Worm (Caenorhabditis elegans) whole organism, L1 larva: ENCODE data around the gene srj-57.

Source experiments
- C16A3.4 ChIP-seq: fragments of 150-350 bp; optimal IDR thresholded peaks from 2 replicates; lab custom pipeline; 2014; ENCODE audit warnings: missing biosample characterization, missing genetic modification characterization
- aha-1 ChIP-seq: fragments of 150-350 bp; optimal IDR thresholded peaks from 2 replicates; lab custom pipeline; 2014; ENCODE audit warnings: missing biosample characterization, missing genetic modification characterization
- alr-1 ChIP-seq: fragments of 200-800 bp; sonication (Bioruptor generic); optimal IDR thresholded peaks from 2 replicates; lab custom pipeline; 2018; ENCODE audit warnings: borderline replicate concordance, mild to moderate bottlenecking, missing genetic modification characterization, missing compliant biosample characterization
- aly-2 ChIP-seq: fragments of 150-350 bp; optimal IDR thresholded peaks from 2 replicates; lab custom pipeline; 2014; ENCODE audit warnings: missing biosample characterization, missing genetic modification characterization
- ceh-8 ChIP-seq: fragments of 200-800 bp; sonication (Bioruptor generic); optimal IDR thresholded peaks from 2 replicates; lab custom pipeline; 2018; ENCODE audit warnings: mild to moderate bottlenecking, missing genetic modification characterization, moderate library complexity, missing compliant biosample characterization
- ceh-88 ChIP-seq: fragments of 200-800 bp; sonication (Bioruptor generic); IDR thresholded peaks from 2 replicates; pipeline ENCODE4 v1.3.6; 2022; ENCODE audit warnings: missing genetic modification characterization, missing compliant biosample characterization
- dpl-1 ChIP-seq, 3 experiments: fragments of 150-350 bp in 2 of 3; sonication (generic microtip) in 1 of 3; optimal IDR thresholded peaks; 2 replicates each; lab custom pipeline; 2014 to 2017; ENCODE audit warnings: missing biosample characterization in 3 of 3, missing genetic modification characterization in 3 of 3, missing genetic modification reagents in 3 of 3
- efl-1 ChIP-seq, 4 experiments: fragments of 150-350 bp; optimal IDR thresholded peaks in 3 of 4; peaks in 1 of 4; 1 replicate in 1 of 4; 2 replicates in 3 of 4; lab custom pipeline; 2014; ENCODE audit warnings: missing biosample characterization in 2 of 4, missing genetic modification characterization in 2 of 4, missing genetic modification reagents in 2 of 4
- egl-27 ChIP-seq, 2 experiments: fragments of 150-350 bp in 1 of 2; sonication (generic microtip); optimal IDR thresholded peaks; 3 replicates each; lab custom pipeline; 2017 to 2018; ENCODE audit warnings: missing biosample characterization in 2 of 2, missing genetic modification characterization in 2 of 2, missing genetic modification reagents in 2 of 2
- elt-2 ChIP-seq: sonication (generic microtip); optimal IDR thresholded peaks from 2 replicates; lab custom pipeline; 2016; ENCODE audit warnings: missing genetic modification characterization, mild to moderate bottlenecking, inconsistent platforms, missing compliant biosample characterization, missing genetic modification reagents
- irx-1 ChIP-seq: sonication (generic microtip); optimal IDR thresholded peaks from 2 replicates; lab custom pipeline; 2016; ENCODE audit warnings: missing genetic modification characterization, missing compliant biosample characterization
- isw-1 ChIP-seq: fragments of 200-800 bp; sonication (Bioruptor generic); IDR thresholded peaks from 2 replicates; pipeline ENCODE4 v1.3.6; 2022; ENCODE audit warnings: missing genetic modification characterization, missing compliant biosample characterization
- lin-15B ChIP-seq: fragments of 150-350 bp; sonication (generic microtip); optimal IDR thresholded peaks from 3 replicates; lab custom pipeline; 2014; ENCODE audit warnings: missing biosample characterization, missing genetic modification characterization
- lin-35 ChIP-seq, 2 experiments: fragments of 150-350 bp; optimal IDR thresholded peaks; 2 replicates each; lab custom pipeline; 2014; ENCODE audit warnings: missing biosample characterization in 2 of 2, missing genetic modification characterization in 2 of 2, missing genetic modification reagents in 2 of 2
- lsy-2 ChIP-seq, 2 experiments: fragments of 150-350 bp; optimal IDR thresholded peaks; 2 replicates each; lab custom pipeline; 2014; ENCODE audit warnings: missing biosample characterization in 2 of 2, missing genetic modification characterization in 2 of 2
- nhr-19 ChIP-seq: fragments of 200-800 bp; sonication (Bioruptor generic); conservative IDR thresholded peaks from 2 replicates; pipeline ENCODE4 v1.3.6; 2022; ENCODE audit warnings: missing genetic modification characterization, missing compliant biosample characterization
- nhr-237 ChIP-seq: fragments of 150-350 bp; optimal IDR thresholded peaks from 2 replicates; lab custom pipeline; 2014; ENCODE audit warnings: missing biosample characterization, missing genetic modification characterization
- nhr-28 ChIP-seq: fragments of 150-350 bp; optimal IDR thresholded peaks from 2 replicates; lab custom pipeline; 2014; ENCODE audit warnings: missing biosample characterization, missing genetic modification characterization
- nhr-71 ChIP-seq: sonication (generic microtip); optimal IDR thresholded peaks from 2 replicates; lab custom pipeline; 2016; ENCODE audit warnings: mild to moderate bottlenecking, missing genetic modification characterization, moderate library complexity, missing compliant biosample characterization
- nhr-76 ChIP-seq: sonication (generic microtip); optimal IDR thresholded peaks from 2 replicates; lab custom pipeline; 2017; ENCODE audit warnings: missing biosample characterization, missing genetic modification characterization
- nhr-84 ChIP-seq: sonication (generic microtip); optimal IDR thresholded peaks from 2 replicates; lab custom pipeline; 2017; ENCODE audit warnings: missing biosample characterization, missing genetic modification characterization
- rnt-1 ChIP-seq: sonication (generic microtip); optimal IDR thresholded peaks from 2 replicates; lab custom pipeline; 2016; ENCODE audit warnings: mild to moderate bottlenecking, missing genetic modification characterization, moderate library complexity, missing compliant biosample characterization
- snpc-4 ChIP-seq: fragments of 150-350 bp; optimal IDR thresholded peaks from 2 replicates; lab custom pipeline; 2014; ENCODE audit warnings: missing biosample characterization, missing genetic modification characterization
- snu-23 ChIP-seq: sonication (generic microtip); optimal IDR thresholded peaks from 2 replicates; lab custom pipeline; 2016; ENCODE audit warnings: missing genetic modification characterization, missing compliant biosample characterization
- sup-37 ChIP-seq: fragments of 200-800 bp; sonication (Bioruptor generic); optimal IDR thresholded peaks from 2 replicates; lab custom pipeline; 2018; ENCODE audit warnings: mild to moderate bottlenecking, missing genetic modification characterization, missing compliant biosample characterization
- swsn-7 ChIP-seq: sonication (generic microtip); optimal IDR thresholded peaks from 2 replicates; lab custom pipeline; 2016; ENCODE audit warnings: missing genetic modification characterization, missing compliant biosample characterization
- tbx-2 ChIP-seq: sonication (generic microtip); optimal IDR thresholded peaks from 2 replicates; lab custom pipeline; 2016; ENCODE audit warnings: missing genetic modification characterization, missing compliant biosample characterization
- tlp-1 ChIP-seq: fragments of 150-350 bp; optimal IDR thresholded peaks from 2 replicates; lab custom pipeline; 2014; ENCODE audit warnings: missing biosample characterization, missing genetic modification characterization
- unc-130 ChIP-seq: fragments of 150-350 bp; optimal IDR thresholded peaks from 2 replicates; lab custom pipeline; 2017; ENCODE audit warnings: missing biosample characterization, missing genetic modification characterization, inconsistent platforms
- unc-30 ChIP-seq: sonication (generic microtip); optimal IDR thresholded peaks from 2 replicates; lab custom pipeline; 2017; ENCODE audit warnings: missing biosample characterization, missing genetic modification characterization
- zag-1 ChIP-seq: fragments of 150-350 bp; optimal IDR thresholded peaks from 2 replicates; lab custom pipeline; 2014; ENCODE audit warnings: missing biosample characterization, missing genetic modification characterization
- ztf-11 ChIP-seq, 2 experiments: sonication (generic microtip); optimal IDR thresholded peaks; 2 replicates each; lab custom pipeline; 2016 to 2017; ENCODE audit warnings: missing genetic modification characterization in 2 of 2, missing biosample characterization in 1 of 2, missing compliant biosample characterization in 1 of 2
- ztf-4 ChIP-seq: fragments of 150-350 bp; optimal IDR thresholded peaks from 2 replicates; lab custom pipeline; 2014; ENCODE audit warnings: missing biosample characterization, missing genetic modification characterization

Gene srj-57

ce11 chrV:2881565-2881964 is 26.2 kb upstream of the srj-57 start:
- no peak for TF ChIP-seq unc-130 (tag; lab: Kevin White, UChicago)
- no peak for TF ChIP-seq ztf-4 (tag; lab: Kevin White, UChicago)
- TF ChIP-seq alr-1, result no peak
- TF ChIP-seq aha-1, result no peak
- no peak for TF ChIP-seq tbx-2 (tag; lab: Kevin White, UChicago)
- no peak for TF ChIP-seq rnt-1 (tag; lab: Kevin White, UChicago)
- TF ChIP-seq unc-30 (tag; lab: Kevin White, UChicago), result no peak
- TF ChIP-seq isw-1 (GFP tag; lab: Robert Waterston, UW), result no peak
- TF ChIP-seq ztf-11 (tag; optimal IDR thresholded peaks at IDR 0.05; lab: Kevin White, UChicago), result no peak
- no peak for TF ChIP-seq swsn-7 (tag; lab: Kevin White, UChicago)
- no peak for TF ChIP-seq irx-1 (tag; lab: Kevin White, UChicago)
- TF ChIP-seq C16A3.4 (tag; lab: Kevin White, UChicago), result no peak

ce11 chrV:2881016-2881415 is 25.6 kb upstream of the srj-57 start, which contains the start of gene ifc-1:
ifc-1 (plus strand) TSS chrV:2881393.
- TF ChIP-seq efl-1 (optimal IDR thresholded peaks at IDR 0.05; lab: Kevin White, UChicago), result no peak
- peak in 1 of 2 experiments; percentile 21 for TF ChIP-seq efl-1 (GFP tag; optimal IDR thresholded peaks at IDR 0.05 in 1 of 2; lab: Kevin White, UChicago)
- TF ChIP-seq elt-2 (tag; lab: Kevin White, UChicago), result peak; percentile 67
- TF ChIP-seq nhr-28 (tag; lab: Kevin White, UChicago), result no peak
- TF ChIP-seq, all 84 proteins: peak for 2

- TF ChIP-seq zag-1 (tag; lab: Kevin White, UChicago) (no peak), elt-2 (tag; lab: Kevin White, UChicago) (peak; percentile 53)
- TF ChIP-seq, all 84 proteins: peak for 1
Observed at ce11 chrV:2880356-2880755, 25.0 kb upstream of the srj-57 start.

ce11 chrV:2879801-2880200 is 24.4 kb upstream of the srj-57 start, which contains the start of gene str-39:
str-39 (minus strand) TSS chrV:2879901.
- TF ChIP-seq aly-2 (tag; lab: Kevin White, UChicago), result no peak
- TF ChIP-seq snpc-4 (tag; lab: Kevin White, UChicago), result no peak
- TF ChIP-seq efl-1 (optimal IDR thresholded peaks at IDR 0.05; lab: Kevin White, UChicago), result no peak
- TF ChIP-seq efl-1 (GFP tag; optimal IDR thresholded peaks at IDR 0.05 in 1 of 2; lab: Kevin White, UChicago), result no peak
- no peak for TF ChIP-seq nhr-84 (tag; lab: Kevin White, UChicago)
- no peak for TF ChIP-seq tlp-1 (tag; lab: Kevin White, UChicago)
- no peak for TF ChIP-seq nhr-76 (tag; lab: Kevin White, UChicago)
- no peak for TF ChIP-seq lsy-2 (tag; optimal IDR thresholded peaks at IDR 0.05; lab: Kevin White, UChicago)
- TF ChIP-seq isw-1 (GFP tag; lab: Robert Waterston, UW), result no peak
- no peak for TF ChIP-seq sup-37 (GFP tag; lab: Kevin White, UChicago)
- TF ChIP-seq unc-130 (tag; lab: Kevin White, UChicago), result no peak
- TF ChIP-seq nhr-237 (tag; lab: Kevin White, UChicago), result no peak
- TF ChIP-seq dpl-1 (GFP tag; optimal IDR thresholded peaks at IDR 0.05; lab: Kevin White, UChicago), result no peak
- no peak for TF ChIP-seq ceh-88 (GFP tag; lab: Robert Waterston, UW)
- no peak for TF ChIP-seq lin-15B (tag; lab: Kevin White, UChicago)

- TF ChIP-seq lsy-2 (tag; optimal IDR thresholded peaks at IDR 0.05; lab: Kevin White, UChicago) (peak in 1 of 2 experiments; percentile 11), ceh-8 (GFP tag; lab: Kevin White, UChicago) (no peak), lin-35 (GFP tag; optimal IDR thresholded peaks at IDR 0.05; lab: Kevin White, UChicago) (peak; percentile 15 to 22), efl-1 (optimal IDR thresholded peaks at IDR 0.05; lab: Kevin White, UChicago) (peak; percentile 8 to 18), efl-1 (GFP tag; optimal IDR thresholded peaks at IDR 0.05 in 1 of 2; lab: Kevin White, UChicago) (no peak), dpl-1 (GFP tag; optimal IDR thresholded peaks at IDR 0.05; lab: Kevin White, UChicago) (peak in 1 of 3 experiments; percentile 11)
Observed at ce11 chrV:2877509-2877908, 22.1 kb upstream of the srj-57 start, which contains the start of gene F37B4.10. F37B4.10 (minus strand) TSS chrV:2877609.

- TF ChIP-seq egl-27 (tag; optimal IDR thresholded peaks at IDR 0.05; lab: Kevin White, UChicago), result no peak
- no peak for TF ChIP-seq nhr-76 (tag; lab: Kevin White, UChicago)
- TF ChIP-seq snu-23 (GFP tag; lab: Kevin White, UChicago), result no peak
- TF ChIP-seq efl-1 (optimal IDR thresholded peaks at IDR 0.05; lab: Kevin White, UChicago), result no peak
- TF ChIP-seq efl-1 (GFP tag; optimal IDR thresholded peaks at IDR 0.05 in 1 of 2; lab: Kevin White, UChicago), result peak in 1 of 2 experiments; percentile 15
- TF ChIP-seq nhr-71 (tag; lab: Kevin White, UChicago), result no peak
- TF ChIP-seq nhr-19, result no peak
- TF ChIP-seq dpl-1 (GFP tag; optimal IDR thresholded peaks at IDR 0.05; lab: Kevin White, UChicago), result no peak
- no peak for TF ChIP-seq aha-1
Observed at ce11 chrV:2876188-2876831, 20.9 kb upstream of the srj-57 start.
